Fruit fly (Drosophila melanogaster) whole organism, embryonic: Measurements from ENCODE around the gene rtv.

ENCODE experiments used
- Asciz ChIP-seq: fragments of 200-800 bp; sonication (Bioruptor generic); optimal IDR thresholded peaks from 2 replicates; lab custom pipeline; 2017; ENCODE audit warnings: missing biosample characterization, mild to moderate bottlenecking, missing genetic modification characterization, missing genetic modification reagents
- Atf6 ChIP-seq: fragments of 200-800 bp; sonication (Bioruptor generic); IDR thresholded peaks from 2 replicates; pipeline ENCODE4 v1.3.6; 2022; ENCODE audit warnings: missing biosample characterization, missing genetic modification characterization
- CG11398 ChIP-seq: fragments of 200-800 bp; sonication (Bioruptor generic); optimal IDR thresholded peaks from 2 replicates; lab custom pipeline; 2016; ENCODE audit warnings: missing biosample characterization, missing genetic modification characterization
- CG12659 ChIP-seq: fragments of 200-800 bp; sonication (Bioruptor generic); optimal IDR thresholded peaks from 3 replicates; lab custom pipeline; 2017; ENCODE audit warnings: mild to moderate bottlenecking, missing biosample characterization, missing genetic modification reagents, missing genetic modification characterization
- CG14710 ChIP-seq: fragments of 200-800 bp; sonication (Bioruptor generic); optimal IDR thresholded peaks from 3 replicates; lab custom pipeline; 2019; ENCODE audit warnings: missing biosample characterization, mild to moderate bottlenecking, missing genetic modification characterization, moderate library complexity
- CG17359 ChIP-seq: fragments of 200-800 bp; sonication (Bioruptor generic); optimal IDR thresholded peaks from 3 replicates; lab custom pipeline; 2018; ENCODE audit warnings: missing biosample characterization, mild to moderate bottlenecking, missing genetic modification characterization, moderate library complexity
- CG18476 ChIP-seq: fragments of 200-800 bp; sonication (Bioruptor generic); optimal IDR thresholded peaks from 2 replicates; lab custom pipeline; 2016; ENCODE audit warnings: missing biosample characterization, mild to moderate bottlenecking, missing genetic modification characterization
- CG18599 ChIP-seq: fragments of 200-800 bp; sonication (Bioruptor generic); optimal IDR thresholded peaks from 3 replicates; lab custom pipeline; 2017; ENCODE audit warnings: missing biosample characterization, missing genetic modification characterization, mild to moderate bottlenecking, moderate library complexity, missing genetic modification reagents
- CG18619 ChIP-seq: fragments of 200-800 bp; sonication (Bioruptor generic); optimal IDR thresholded peaks from 3 replicates; lab custom pipeline; 2017; ENCODE audit warnings: missing biosample characterization, mild to moderate bottlenecking, missing genetic modification characterization
- CG2120 ChIP-seq: fragments of 200-800 bp; sonication (Bioruptor generic); optimal IDR thresholded peaks from 3 replicates; lab custom pipeline; 2016; ENCODE audit warnings: missing biosample characterization, missing genetic modification characterization
- CG2129 ChIP-seq: fragments of 200-800 bp; sonication (Bioruptor generic); IDR thresholded peaks from 2 replicates; pipeline ENCODE4 v1.3.6; 2022; ENCODE audit warnings: missing biosample characterization, missing genetic modification characterization; ENCODE audit not compliant: partially characterized antibody
- CG2889 ChIP-seq: fragments of 200-800 bp; sonication (Bioruptor generic); IDR thresholded peaks from 3 replicates; pipeline ENCODE4 v1.3.6; 2022; ENCODE audit warnings: missing biosample characterization, missing genetic modification characterization
- CG31365 ChIP-seq: fragments of 200-800 bp; sonication (Bioruptor generic); optimal IDR thresholded peaks from 2 replicates; lab custom pipeline; 2018; ENCODE audit warnings: missing biosample characterization, mild to moderate bottlenecking, missing genetic modification characterization
- CG34224 ChIP-seq: fragments of 200-800 bp; sonication (Bioruptor generic); IDR thresholded peaks from 3 replicates; pipeline ENCODE4 v1.3.6; 2022; ENCODE audit warnings: missing biosample characterization, missing genetic modification characterization; ENCODE audit not compliant: partially characterized antibody
- CG4820 ChIP-seq: fragments of 200-800 bp; sonication (Bioruptor generic); optimal IDR thresholded peaks from 3 replicates; lab custom pipeline; 2016; ENCODE audit warnings: missing biosample characterization, missing genetic modification characterization
- CG6175 ChIP-seq: fragments of 200-800 bp; sonication (Bioruptor generic); IDR thresholded peaks from 3 replicates; pipeline ENCODE4 v1.3.6; 2022; ENCODE audit warnings: missing biosample characterization, missing genetic modification characterization
- CG6254 ChIP-seq: fragments of 200-800 bp; sonication (Bioruptor generic); optimal IDR thresholded peaks from 3 replicates; lab custom pipeline; 2017; ENCODE audit warnings: mild to moderate bottlenecking, missing biosample characterization, missing genetic modification reagents, missing genetic modification characterization
- CG9817 ChIP-seq: fragments of 200-800 bp; sonication (Bioruptor generic); optimal IDR thresholded peaks from 2 replicates; lab custom pipeline; 2018; ENCODE audit warnings: missing biosample characterization, mild to moderate bottlenecking, missing genetic modification characterization, moderate library complexity
- CHES-1-like ChIP-seq: fragments of 200-800 bp; sonication (Bioruptor generic); optimal IDR thresholded peaks from 2 replicates; lab custom pipeline; 2016; ENCODE audit warnings: missing biosample characterization, missing genetic modification characterization
- CrebB ChIP-seq: fragments of 200-800 bp; sonication (Bioruptor generic); optimal IDR thresholded peaks from 3 replicates; lab custom pipeline; 2018; ENCODE audit warnings: missing biosample characterization, mild to moderate bottlenecking, missing genetic modification characterization
- Dfd ChIP-seq, 2 experiments: fragments of >200 bp; optimal IDR thresholded peaks; 2 replicates each; lab custom pipeline; 2017; ENCODE audit warnings: missing biosample characterization in 2 of 2, missing genetic modification characterization in 2 of 2
- Dref ChIP-seq: fragments of 200-800 bp; sonication (Bioruptor generic); IDR thresholded peaks from 2 replicates; pipeline ENCODE4 v1.3.6; 2022; ENCODE audit warnings: missing biosample characterization, missing genetic modification characterization
- Fer1 ChIP-seq: fragments of 200-800 bp; sonication (Bioruptor generic); optimal IDR thresholded peaks from 2 replicates; lab custom pipeline; 2017; ENCODE audit warnings: missing biosample characterization, mild to moderate bottlenecking, missing genetic modification characterization
- Gug ChIP-seq: fragments of 200-800 bp; sonication (Bioruptor generic); IDR thresholded peaks from 4 replicates; pipeline ENCODE4 v1.3.6; 2022; ENCODE audit warnings: missing biosample characterization, missing genetic modification characterization
- HmgD ChIP-seq: fragments of 200-800 bp; sonication (Bioruptor generic); optimal IDR thresholded peaks from 3 replicates; lab custom pipeline; 2016; ENCODE audit warnings: missing biosample characterization, missing genetic modification characterization
- Hmr ChIP-seq: fragments of 200-800 bp; sonication (Bioruptor generic); optimal IDR thresholded peaks from 3 replicates; lab custom pipeline; 2017; ENCODE audit warnings: mild to moderate bottlenecking, missing biosample characterization, missing genetic modification reagents, missing genetic modification characterization
- Side ChIP-seq: fragments of 200-800 bp; sonication (Bioruptor generic); optimal IDR thresholded peaks from 2 replicates; lab custom pipeline; 2016; ENCODE audit warnings: missing biosample characterization, missing genetic modification characterization
- Sry-β ChIP-seq: fragments of 200-800 bp; sonication (Bioruptor generic); optimal IDR thresholded peaks from 2 replicates; lab custom pipeline; 2018; ENCODE audit warnings: missing biosample characterization, mild to moderate bottlenecking, missing genetic modification characterization, moderate library complexity
- Stat92E ChIP-seq, 3 experiments: fragments of >200 bp in 2 of 3; fragments of 200-800 bp in 1 of 3; sonication (Bioruptor generic) in 1 of 3; optimal IDR thresholded peaks; 2 replicates each; lab custom pipeline; 2017 to 2019; ENCODE audit warnings: missing biosample characterization in 3 of 3, missing genetic modification characterization in 3 of 3, mild to moderate bottlenecking in 1 of 3, moderate library complexity in 1 of 3
- bcd ChIP-seq: fragments of 200-800 bp; sonication (Bioruptor generic); optimal IDR thresholded peaks from 2 replicates; lab custom pipeline; 2017; ENCODE audit warnings: missing biosample characterization, mild to moderate bottlenecking, missing genetic modification characterization
- br ChIP-seq: fragments of >200 bp; optimal IDR thresholded peaks from 2 replicates; lab custom pipeline; 2017
- caup ChIP-seq: fragments of 200-800 bp; sonication (Bioruptor generic); optimal IDR thresholded peaks from 3 replicates; lab custom pipeline; 2017; ENCODE audit warnings: missing biosample characterization, mild to moderate bottlenecking, missing genetic modification characterization, moderate library complexity; ENCODE audit not compliant: severe bottlenecking
- chn ChIP-seq: fragments of 200-800 bp; sonication (Bioruptor generic); optimal IDR thresholded peaks from 2 replicates; lab custom pipeline; 2016; ENCODE audit warnings: missing biosample characterization, missing genetic modification characterization
- croc ChIP-seq: fragments of 200-800 bp; sonication (Bioruptor generic); conservative IDR thresholded peaks from 3 replicates; pipeline ENCODE4 v1.3.6; 2022; ENCODE audit warnings: missing biosample characterization, missing genetic modification characterization
- cwo ChIP-seq: fragments of 200-800 bp; sonication (Bioruptor generic); optimal IDR thresholded peaks from 3 replicates; lab custom pipeline; 2017; ENCODE audit warnings: missing biosample characterization, missing genetic modification characterization, mild to moderate bottlenecking, moderate library complexity, missing genetic modification reagents
- dimm ChIP-seq: fragments of 200-800 bp; sonication (Bioruptor generic); IDR thresholded peaks from 2 replicates; pipeline ENCODE4 v1.3.6; 2022; ENCODE audit warnings: missing biosample characterization, missing genetic modification characterization
- gfzf ChIP-seq: fragments of 200-800 bp; sonication (Bioruptor generic); optimal IDR thresholded peaks from 2 replicates; lab custom pipeline; 2016; ENCODE audit warnings: missing biosample characterization, mild to moderate bottlenecking, missing genetic modification characterization, moderate library complexity
- hth ChIP-seq: fragments of >200 bp; optimal IDR thresholded peaks from 2 replicates; lab custom pipeline; 2017; ENCODE audit warnings: inconsistent platforms
- insv ChIP-seq, 2 experiments: fragments of 200-800 bp; sonication (Bioruptor generic); optimal IDR thresholded peaks; 3 replicates each; lab custom pipeline; 2016 to 2018; ENCODE audit warnings: missing biosample characterization in 2 of 2, missing genetic modification characterization in 2 of 2
- lmd ChIP-seq: fragments of 200-800 bp; sonication (Bioruptor generic); IDR thresholded peaks from 2 replicates; pipeline ENCODE4 v1.3.6; 2022; ENCODE audit warnings: missing biosample characterization, missing genetic modification characterization
- mam ChIP-seq: fragments of 200-800 bp; sonication (Bioruptor generic); optimal IDR thresholded peaks from 3 replicates; lab custom pipeline; 2016; ENCODE audit warnings: missing biosample characterization, missing genetic modification characterization
- pan ChIP-seq, 4 experiments: fragments of >200 bp in 3 of 4; fragments of 200-800 bp in 1 of 4; sonication (Bioruptor generic) in 1 of 4; optimal IDR thresholded peaks in 3 of 4; IDR thresholded peaks in 1 of 4; 2 replicates each; pipeline versions ENCODE4 v1.3.6 to Lab custom; 2017 to 2022; ENCODE audit warnings: missing biosample characterization in 2 of 4, missing genetic modification characterization in 2 of 4, mixed read lengths in 1 of 4
- phol ChIP-seq: fragments of 200-800 bp; sonication (Bioruptor generic); optimal IDR thresholded peaks from 3 replicates; lab custom pipeline; 2018; ENCODE audit warnings: missing biosample characterization, mild to moderate bottlenecking, missing genetic modification characterization, moderate library complexity
- pum ChIP-seq: fragments of 200-800 bp; sonication (Bioruptor generic); optimal IDR thresholded peaks from 2 replicates; lab custom pipeline; 2016; ENCODE audit warnings: missing biosample characterization, missing genetic modification characterization
- sens ChIP-seq: fragments of 200-800 bp; sonication (Bioruptor generic); peaks from one replicate; lab custom pipeline; 2016; ENCODE audit warnings: missing biosample characterization, missing genetic modification characterization

Gene rtv

DNA sequence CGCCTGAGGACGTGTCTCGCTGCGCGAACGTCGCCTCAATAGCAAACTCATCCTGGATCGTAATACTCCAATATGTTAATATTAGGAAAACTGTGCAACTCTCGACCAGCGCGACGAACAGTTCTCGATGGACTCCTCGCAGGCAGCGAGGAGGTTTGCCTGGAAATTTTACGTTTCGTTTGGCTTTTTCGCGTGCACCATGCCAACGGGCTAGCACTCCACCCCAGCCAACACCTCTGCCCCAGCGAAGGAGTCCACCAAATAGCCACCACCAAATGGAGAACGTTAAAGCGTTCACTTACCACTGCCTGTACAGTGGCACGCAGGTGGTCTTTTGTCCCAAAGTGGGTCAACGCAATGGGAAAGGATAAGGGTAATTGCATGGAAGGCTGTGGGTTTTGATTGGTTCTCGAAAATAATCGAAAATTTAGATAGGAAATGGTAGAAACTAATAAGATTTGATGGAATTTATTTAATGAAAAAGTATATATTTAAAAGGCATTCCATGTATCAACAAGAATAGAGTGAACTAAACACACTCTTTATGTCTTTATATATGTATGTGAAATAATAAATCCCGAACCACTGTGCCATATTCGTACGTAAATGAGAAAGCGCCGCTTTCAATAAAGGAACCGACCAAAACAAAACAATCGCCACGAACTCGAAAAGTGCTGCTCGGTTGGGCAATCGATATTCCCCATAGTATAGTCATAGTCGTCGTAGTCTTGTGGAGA is 6.1 kb upstream of the rtv start, which contains the start of gene CG32668 (continued):
- TF ChIP-seq Stat92E (GFP tag; optimal IDR thresholded peaks at IDR 0.05; lab: Kevin White, UChicago) (no peak), sens (GFP tag; lab: Kevin White, UChicago) (peak; percentile 63)

DNA sequence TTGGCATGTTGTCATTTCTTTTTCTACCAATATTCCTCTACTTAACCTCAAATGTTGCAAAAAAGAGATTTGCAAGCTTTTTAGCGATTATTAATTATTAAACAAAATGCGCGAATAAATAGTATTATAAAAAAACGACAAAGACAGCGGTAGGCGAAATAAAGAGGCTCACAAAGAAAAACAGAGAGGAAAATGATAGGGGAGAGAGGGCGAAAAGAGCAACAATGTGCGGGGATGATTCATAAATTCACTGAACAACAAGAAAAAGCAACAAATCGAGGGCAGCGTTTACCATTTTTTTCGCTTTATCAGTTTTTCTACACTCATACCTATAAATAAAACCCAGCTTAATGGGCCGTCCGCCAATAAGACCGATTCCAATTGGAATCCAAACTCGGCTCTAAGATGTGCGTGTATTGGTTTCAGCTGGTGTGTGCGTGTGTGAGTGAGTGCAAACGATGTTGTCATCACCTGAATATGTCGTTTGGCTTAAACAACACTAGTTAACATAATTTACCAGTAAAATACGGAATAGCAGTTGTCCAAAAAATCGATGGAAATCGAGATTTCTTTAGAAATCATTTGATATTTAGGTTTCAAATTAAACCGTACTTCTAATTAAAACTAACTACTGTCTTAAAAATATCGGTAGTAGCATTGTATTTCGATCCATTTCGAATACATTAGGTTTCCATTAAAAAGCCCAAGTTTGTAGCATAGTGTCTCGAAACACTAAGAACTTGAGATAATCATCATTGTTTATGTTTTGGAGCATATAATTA is 2.2 kb upstream of the rtv start:
- no peak for TF ChIP-seq chn (GFP tag; lab: Kevin White, UChicago)
- no peak for TF ChIP-seq dimm (GFP tag; lab: Robert Waterston, UW)
- TF ChIP-seq CG4820 (GFP tag; lab: Kevin White, UChicago) = no peak
- no peak for TF ChIP-seq CHES-1-like
- peak; percentile 16 for TF ChIP-seq CG2120 (GFP tag; lab: Kevin White, UChicago)
- no peak for TF ChIP-seq CG18619
- no peak for TF ChIP-seq Dref (GFP tag; lab: Robert Waterston, UW)
- no peak for TF ChIP-seq mam (GFP tag; lab: Kevin White, UChicago)
- no peak for TF ChIP-seq CG6175 (GFP tag; lab: Robert Waterston, UW)
- 0 out of 2 replicates have a peak, but pooled peaks have one; percentile 19 for TF ChIP-seq Atf6 (GFP tag; lab: Robert Waterston, UW)
- TF ChIP-seq CrebB (tag; lab: Kevin White, UChicago) = no peak
- no peak for TF ChIP-seq Hmr (GFP tag; lab: Kevin White, UChicago)
- TF ChIP-seq CG11398 (GFP tag; lab: Kevin White, UChicago) = no peak
- no peak for TF ChIP-seq croc (GFP tag; lab: Robert Waterston, UW)
- no peak for TF ChIP-seq gfzf (GFP tag; lab: Kevin White, UChicago)
- TF ChIP-seq insv (GFP tag; optimal IDR thresholded peaks at IDR 0.05; lab: Kevin White, UChicago) = peak; percentile 72 to 93
- peak; percentile 7 for TF ChIP-seq Fer1
- no peak for TF ChIP-seq CG6254 (GFP tag; lab: Kevin White, UChicago)
- no peak for TF ChIP-seq Sry-β (GFP tag; lab: Kevin White, UChicago)
- TF ChIP-seq CG18599 = peak; percentile 31
- no peak for TF ChIP-seq pum (GFP tag; lab: Kevin White, UChicago)
- TF ChIP-seq CG2889 = no peak
- peak; percentile 2 for TF ChIP-seq sens (GFP tag; lab: Kevin White, UChicago)
- TF ChIP-seq CG31365 = no peak
- peak; percentile 7 for TF ChIP-seq phol (tag; lab: Kevin White, UChicago)
- no peak for TF ChIP-seq CG18476 (GFP tag; lab: Kevin White, UChicago)
- no peak for TF ChIP-seq Side (GFP tag; lab: Kevin White, UChicago)
- no peak for TF ChIP-seq CG12659 (GFP tag; lab: Kevin White, UChicago)
- TF ChIP-seq caup (GFP tag; lab: Kevin White, UChicago) = peak; percentile 10
- TF ChIP-seq pan (optimal IDR thresholded peaks at IDR 0.05; lab: Kevin White, UChicago) = no peak
- TF ChIP-seq pan (GFP tag; optimal IDR thresholded peaks at IDR 0.05 in 1 of 2, IDR thresholded peaks at IDR 0.05 in 1 of 2) = no peak
- TF ChIP-seq HmgD (GFP tag; lab: Kevin White, UChicago) = no peak
- TF ChIP-seq Gug (GFP tag; lab: Robert Waterston, UW) = no peak
- no peak for TF ChIP-seq CG14710 (tag; lab: Kevin White, UChicago)
- peak; percentile 3 for TF ChIP-seq cwo (GFP tag; lab: Kevin White, UChicago)
- TF ChIP-seq CG17359 = no peak
- TF ChIP-seq Asciz (GFP tag; lab: Kevin White, UChicago) = no peak
- no peak for TF ChIP-seq CG2129 (GFP tag; lab: Robert Waterston, UW)
- TF ChIP-seq br = no peak
- no peak for TF ChIP-seq hth
- TF ChIP-seq lmd (GFP tag; lab: Robert Waterston, UW) = peak; percentile 7; the same call in 1 of the 2 replicates
- TF ChIP-seq CG34224 (GFP tag; lab: Robert Waterston, UW) = no peak
- TF ChIP-seq Dfd (GFP tag; optimal IDR thresholded peaks at IDR 0.05; lab: Kevin White, UChicago) = no peak
- TF ChIP-seq CG9817 (tag; lab: Kevin White, UChicago) = peak; percentile 4
- peak; percentile 11 for TF ChIP-seq bcd
